Worm (Caenorhabditis elegans): ENCODE measurements around the gene idpp-8.
"Not testable (repeated sequence)": the region's sequence is repeated elsewhere in the genome, so short reads cannot be mapped to it uniquely, and the experiment has no call there.

idpp-8 gene

ce11 chrII:10303663-10304115 is 11.7 kb upstream of the idpp-8 start, which contains the start of gene vha-9 (continued):
- TF ChIP-seq madf-9 (GFP tag; conservative IDR thresholded peaks at IDR 0.05): no peak
- TF ChIP-seq ceh-28 (tag; optimal IDR thresholded peaks at IDR 0.05): no peak
- TF ChIP-seq php-3 (GFP tag; IDR thresholded peaks at IDR 0.05): no peak
- peak; percentile 70; the same call in 1 of the 2 replicates for TF ChIP-seq daf-19 (GFP tag; conservative IDR thresholded peaks at IDR 0.05)
- peak; percentile 78 for TF ChIP-seq dpl-1 (GFP tag; optimal IDR thresholded peaks at IDR 0.05)
- no peak for TF ChIP-seq nhr-76 (tag; optimal IDR thresholded peaks at IDR 0.05)
- no peak for TF ChIP-seq F49E8.2 (tag; optimal IDR thresholded peaks at IDR 0.05; ENCODE audit: borderline replicate concordance)
- no peak for TF ChIP-seq ZK337.2 (GFP tag; IDR thresholded peaks at IDR 0.05)
- no peak for TF ChIP-seq vab-7 (GFP tag; IDR thresholded peaks at IDR 0.05)
- no peak for TF ChIP-seq nhr-25 (tag; optimal IDR thresholded peaks at IDR 0.05; ENCODE audit: borderline replicate concordance, insufficient read depth)
- TF ChIP-seq fos-1 (tag; optimal IDR thresholded peaks at IDR 0.05): no peak
- TF ChIP-seq unc-62 (GFP tag; optimal IDR thresholded peaks at IDR 0.05 in 1 of 2): peak in 1 of 2 experiments; percentile 15
- TF ChIP-seq unc-62 (tag; optimal IDR thresholded peaks at IDR 0.05): no peak

ce11 chrII:10304736-10305135 is 10.6 kb upstream of the idpp-8 start:
- TF ChIP-seq F26F4.8 (GFP tag; conservative IDR thresholded peaks at IDR 0.05) (peak; percentile 64; the same call in 1 of the 2 replicates), lin-1 (GFP tag; IDR thresholded peaks at IDR 0.05) (0 out of 2 replicates have a peak, but pooled peaks have one; percentile 8), lim-7 (GFP tag; IDR thresholded peaks at IDR 0.05) (peak; percentile 70; the same call in 1 of the 2 replicates), ctbp-1 (GFP tag; IDR thresholded peaks at IDR 0.05) (0 out of 2 replicates have a peak, but pooled peaks have one; percentile 28), daf-16 (GFP tag; optimal IDR thresholded peaks at IDR 0.05) (peak in 1 of 2 experiments; percentile 26), vab-7 (GFP tag; IDR thresholded peaks at IDR 0.05) (peak; percentile 59; the same call in 1 of the 2 replicates), hmg-1.1 (GFP tag; IDR thresholded peaks at IDR 0.05) (peak; percentile 24; the same call in 1 of the 2 replicates), aha-1 (tag) (peak; percentile 51), T26A8.4 (GFP tag; IDR thresholded peaks at IDR 0.05) (peak; percentile 79), arid-1 (GFP tag; conservative IDR thresholded peaks at IDR 0.05) (peak; percentile 73), php-3 (GFP tag; IDR thresholded peaks at IDR 0.05) (0 out of 2 replicates have a peak, but pooled peaks have one; percentile 40), egl-43 (GFP tag; IDR thresholded peaks at IDR 0.05) (peak; percentile 88), mes-2 (tag; optimal IDR thresholded peaks at IDR 0.05; ENCODE audit: poor library complexity, severe bottlenecking) (peak; percentile 46), tra-1 (GFP tag; IDR thresholded peaks at IDR 0.05) (0 out of 2 replicates have a peak, but pooled peaks have one; percentile 9), saeg-2 (GFP tag; IDR thresholded peaks at IDR 0.05) (peak; percentile 18; the same call in 1 of the 2 replicates), madf-5 (GFP tag; IDR thresholded peaks at IDR 0.05) (0 out of 4 replicates have a peak, but pooled peaks of 1 of the 2 experiments have one; percentile 40), Y48G9A.11 (GFP tag; IDR thresholded peaks at IDR 0.05) (0 out of 2 replicates have a peak, but pooled peaks have one; percentile 22), madf-9 (GFP tag; conservative IDR thresholded peaks at IDR 0.05) (peak; percentile 51)
- not testable (repeated sequence) for TF ChIP-seq daf-16 (tag; optimal IDR thresholded peaks at IDR 0.05)

ce11 chrII:10308726-10309125 is 6.6 kb upstream of the idpp-8 start, which contains the start of gene gcy-4:
gcy-4 (minus strand) TSS chrII:10308826.
- TF ChIP-seq set-16 (GFP tag; IDR thresholded peaks at IDR 0.05) (no peak), spr-1 (tag; optimal IDR thresholded peaks at IDR 0.05) (no peak)

ce11 chrII:10309337-10309736 is 6.0 kb upstream of the idpp-8 start, which contains the start of gene ZK970.8:
ZK970.8 (plus strand) TSS chrII:10309637.
- TF ChIP-seq daf-8 (GFP tag; IDR thresholded peaks at IDR 0.05): no peak
- TF ChIP-seq mdl-1 (tag; optimal IDR thresholded peaks at IDR 0.05): no peak
- no peak for TF ChIP-seq daf-12 (tag; optimal IDR thresholded peaks at IDR 0.05)
- TF ChIP-seq tra-1 (GFP tag; IDR thresholded peaks at IDR 0.05): no peak
- TF ChIP-seq ztf-11 (tag; optimal IDR thresholded peaks at IDR 0.05): no peak
- TF ChIP-seq mxl-3 (GFP tag; optimal IDR thresholded peaks at IDR 0.05): no peak
- TF ChIP-seq F10B5.3 (tag; optimal IDR thresholded peaks at IDR 0.05): no peak
- TF ChIP-seq nhr-10 (tag; optimal IDR thresholded peaks at IDR 0.05): no peak
- no peak for TF ChIP-seq nhr-42 (GFP tag; IDR thresholded peaks at IDR 0.05)
- no peak for TF ChIP-seq madf-9 (GFP tag; conservative IDR thresholded peaks at IDR 0.05)
- TF ChIP-seq gei-8 (GFP tag; optimal IDR thresholded peaks at IDR 0.05): no peak
- no peak for TF ChIP-seq nhr-11 (tag; optimal IDR thresholded peaks at IDR 0.05)
- TF ChIP-seq egl-43 (GFP tag; IDR thresholded peaks at IDR 0.05): no peak
